Fruit fly (Drosophila melanogaster): Measurements from ENCODE around the gene Hpd.

Gene Hpd

dm6 chr3L:20401026-20401912 is 38.4 kb downstream of the Hpd start, which contains the start of gene trbl (continued):
- no peak for TF ChIP-seq CG11762 (GFP tag; optimal IDR thresholded peaks at IDR 0.05; ENCODE audit: insufficient read depth)
- TF ChIP-seq Gug (GFP tag; IDR thresholded peaks at IDR 0.05) = no peak
- no peak for TF ChIP-seq CG6792 (GFP tag; optimal IDR thresholded peaks at IDR 0.05)
- no peak for TF ChIP-seq CG32006 (GFP tag; optimal IDR thresholded peaks at IDR 0.05)
- TF ChIP-seq fkh (GFP tag; optimal IDR thresholded peaks at IDR 0.05) = peak; percentile 27
- no peak for TF ChIP-seq Sox15 (GFP tag; optimal IDR thresholded peaks at IDR 0.05)
- TF ChIP-seq Ets96B (tag; optimal IDR thresholded peaks at IDR 0.05) = no peak
- no peak for TF ChIP-seq CG8632 (GFP tag; optimal IDR thresholded peaks at IDR 0.05)
- TF ChIP-seq Blimp-1 (GFP tag; optimal IDR thresholded peaks at IDR 0.05) = no peak
- TF ChIP-seq CG1621 (tag; optimal IDR thresholded peaks at IDR 0.05) = peak; percentile 53
- TF ChIP-seq Eip93F (GFP tag; optimal IDR thresholded peaks at IDR 0.05) = no peak
- peak; percentile 68 for TF ChIP-seq CG6163 (GFP tag; IDR thresholded peaks at IDR 0.05)
- TF ChIP-seq fd85E (GFP tag; optimal IDR thresholded peaks at IDR 0.05) = peak; percentile 30
- TF ChIP-seq Eip75B (GFP tag; optimal IDR thresholded peaks at IDR 0.05) = no peak
- peak; percentile 33 for TF ChIP-seq CG16779 (tag; optimal IDR thresholded peaks at IDR 0.05)
- TF ChIP-seq CG8119 (GFP tag; IDR thresholded peaks at IDR 0.05) = peak; percentile 40; the same call in 2 of the 3 replicates
- TF ChIP-seq vri (GFP tag; optimal IDR thresholded peaks at IDR 0.05) = no peak
- TF ChIP-seq CG9139 (GFP tag; optimal IDR thresholded peaks at IDR 0.05) = no peak

DNA sequence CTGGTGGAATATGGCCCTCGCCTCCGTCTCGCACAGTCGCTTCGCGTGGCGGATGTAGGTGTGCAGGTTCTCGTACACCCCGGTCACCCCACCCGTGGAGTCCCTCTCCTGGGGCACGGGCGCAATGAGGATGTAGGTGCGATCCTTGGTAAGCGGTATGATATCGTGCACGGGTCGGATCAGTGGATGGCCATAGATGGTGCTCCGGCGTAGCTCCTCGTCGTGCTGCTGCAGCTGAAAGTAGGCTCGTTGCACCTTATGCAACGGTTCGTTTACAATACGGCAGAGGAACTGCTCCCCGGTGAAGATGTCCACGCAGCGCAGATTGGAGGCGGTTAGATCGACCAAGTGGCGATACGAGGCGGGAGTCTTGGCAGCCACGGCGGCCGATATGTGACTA is 39.2 kb downstream of the Hpd start:
- TF ChIP-seq Ets96B (tag; optimal IDR thresholded peaks at IDR 0.05) (no peak), topi (GFP tag; optimal IDR thresholded peaks at IDR 0.05) (no peak), Sox15 (GFP tag; optimal IDR thresholded peaks at IDR 0.05) (no peak), CG32006 (GFP tag; optimal IDR thresholded peaks at IDR 0.05) (no peak), CG7368 (GFP tag; optimal IDR thresholded peaks at IDR 0.05) (no peak), Met (GFP tag; optimal IDR thresholded peaks at IDR 0.05) (no peak), fd85E (GFP tag; optimal IDR thresholded peaks at IDR 0.05) (no peak), CG31627 (GFP tag; optimal IDR thresholded peaks at IDR 0.05) (no peak), CG6854 (GFP tag; optimal IDR thresholded peaks at IDR 0.05) (no peak), Hr39 (GFP tag; optimal IDR thresholded peaks at IDR 0.05) (no peak), CG34406 (GFP tag; optimal IDR thresholded peaks at IDR 0.05) (no peak), CG6792 (GFP tag; optimal IDR thresholded peaks at IDR 0.05) (no peak), spab (GFP tag; optimal IDR thresholded peaks at IDR 0.05) (no peak), CG1621 (tag; optimal IDR thresholded peaks at IDR 0.05) (no peak), Sox102F (GFP tag; optimal IDR thresholded peaks at IDR 0.05) (no peak), CG8632 (GFP tag; optimal IDR thresholded peaks at IDR 0.05) (no peak), Hr38 (GFP tag; optimal IDR thresholded peaks at IDR 0.05) (no peak), CG3919 (GFP tag; optimal IDR thresholded peaks at IDR 0.05) (no peak)

- TF ChIP-seq CG31627 (GFP tag; optimal IDR thresholded peaks at IDR 0.05) = peak; percentile 93
- peak; percentile 67 to 94 for TF ChIP-seq salr (GFP tag; optimal IDR thresholded peaks at IDR 0.05)
- peak; percentile 88 for TF ChIP-seq fkh (GFP tag; optimal IDR thresholded peaks at IDR 0.05)
- peak; percentile 92 for TF ChIP-seq Smox (GFP tag; optimal IDR thresholded peaks at IDR 0.05)
- TF ChIP-seq Sox15 (GFP tag; optimal IDR thresholded peaks at IDR 0.05) = peak; percentile 86
- peak; percentile 90 for TF ChIP-seq Lpt (GFP tag; optimal IDR thresholded peaks at IDR 0.05)
- TF ChIP-seq CG10669 (GFP tag; optimal IDR thresholded peaks at IDR 0.05) = peak; percentile 85
- TF ChIP-seq CG8119 (GFP tag; IDR thresholded peaks at IDR 0.05) = peak; percentile 96
- TF ChIP-seq Eip93F (GFP tag; optimal IDR thresholded peaks at IDR 0.05) = peak; percentile 85
- peak; percentile 91 for TF ChIP-seq CG8319 (GFP tag; optimal IDR thresholded peaks at IDR 0.05)
- TF ChIP-seq Gug (GFP tag; IDR thresholded peaks at IDR 0.05) = peak; percentile 85
- peak; percentile 90 for TF ChIP-seq Sox102F (GFP tag; optimal IDR thresholded peaks at IDR 0.05)
- peak; percentile 79 for TF ChIP-seq dac (GFP tag; optimal IDR thresholded peaks at IDR 0.05)
- TF ChIP-seq ss (GFP tag; optimal IDR thresholded peaks at IDR 0.05) = peak; percentile 81 to 83
- peak; percentile 60 for TF ChIP-seq Hr38 (GFP tag; optimal IDR thresholded peaks at IDR 0.05)
- TF ChIP-seq Met (GFP tag; optimal IDR thresholded peaks at IDR 0.05) = peak; percentile 92
- peak; percentile 91 for TF ChIP-seq CG10631 (GFP tag; optimal IDR thresholded peaks at IDR 0.05)
- peak; percentile 78 for TF ChIP-seq CG9139 (GFP tag; optimal IDR thresholded peaks at IDR 0.05)
- TF ChIP-seq vri (GFP tag; optimal IDR thresholded peaks at IDR 0.05) = peak; percentile 88
- peak; percentile 89 for TF ChIP-seq spab (GFP tag; optimal IDR thresholded peaks at IDR 0.05)
- TF ChIP-seq CG6808 (GFP tag; optimal IDR thresholded peaks at IDR 0.05) = peak; percentile 89
- peak; percentile 95 for TF ChIP-seq Sox14 (GFP tag; optimal IDR thresholded peaks at IDR 0.05)
- TF ChIP-seq CG6854 (GFP tag; optimal IDR thresholded peaks at IDR 0.05) = peak; percentile 75
- TF ChIP-seq fd85E (GFP tag; optimal IDR thresholded peaks at IDR 0.05) = peak; percentile 82
- peak; percentile 93 for TF ChIP-seq CG3919 (GFP tag; optimal IDR thresholded peaks at IDR 0.05)
- TF ChIP-seq CG4318 (GFP tag; optimal IDR thresholded peaks at IDR 0.05) = peak; percentile 87
- TF ChIP-seq cyc (GFP tag; optimal IDR thresholded peaks at IDR 0.05) = peak; percentile 92
- TF ChIP-seq CG16779 (tag; optimal IDR thresholded peaks at IDR 0.05) = peak; percentile 84
- peak; percentile 83 for TF ChIP-seq CG11294 (GFP tag; IDR thresholded peaks at IDR 0.05)
Observed at dm6 chr3L:20399550-20400109, 40.0 kb downstream of the Hpd start.

Measured in whole organism, prepupa.